Fruit fly (Drosophila melanogaster): ENCODE data around the gene Sptr.

DNA sequence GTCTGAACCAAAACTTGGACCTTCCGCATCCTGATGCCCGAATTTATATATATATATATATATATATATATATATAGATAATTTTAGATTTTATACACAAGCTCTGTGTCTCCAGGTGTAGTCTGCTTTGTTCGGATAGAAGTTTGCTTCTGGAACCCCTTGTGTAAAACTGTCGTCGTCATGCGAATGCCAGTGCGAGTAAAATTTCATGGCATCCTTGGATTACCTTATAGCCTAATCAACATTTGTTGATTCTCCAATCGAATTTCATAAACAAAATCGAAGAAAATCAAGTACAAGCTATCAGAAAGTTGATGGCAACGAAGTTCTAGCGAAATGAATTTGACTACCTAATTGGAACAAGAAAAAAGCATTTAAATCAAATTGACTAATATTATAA, 6.7 kb downstream of the Sptr start, which contains the start of gene CG32713:
- TF ChIP-seq pan (optimal IDR thresholded peaks at IDR 0.05) (no peak), Dll (optimal IDR thresholded peaks at IDR 0.05) (no peak)
